Fruit fly (Drosophila melanogaster): Measurements from ENCODE around the gene Abca3.
A peak's percentile ranks its signal among the peaks of the same experiment; 100 is the strongest.

The Abca3 gene

dm6 chrX:21279311-21279890 lies 27.1 kb downstream of the Abca3 start:
- TF ChIP-seq CG9948 (tag; optimal IDR thresholded peaks at IDR 0.05), result peak; percentile 47
- TF ChIP-seq EcR (GFP tag; optimal IDR thresholded peaks at IDR 0.05), result no peak
- no peak for TF ChIP-seq CG12605 (GFP tag; IDR thresholded peaks at IDR 0.05)
- TF ChIP-seq CG34367 (tag; optimal IDR thresholded peaks at IDR 0.05), result no peak
- TF ChIP-seq D1 (tag; optimal IDR thresholded peaks at IDR 0.05), result no peak
- TF ChIP-seq CG8301 (tag; optimal IDR thresholded peaks at IDR 0.05), result peak; percentile 24
- TF ChIP-seq CG14655 (GFP tag; optimal IDR thresholded peaks at IDR 0.05), result peak; percentile 53
- TF ChIP-seq Ets98B (GFP tag; IDR thresholded peaks at IDR 0.05), result no peak
- no peak for TF ChIP-seq CG10348 (GFP tag; IDR thresholded peaks at IDR 0.05)
- TF ChIP-seq fd96Ca (GFP tag; IDR thresholded peaks at IDR 0.05), result peak; percentile 58; the same call in 2 of the 3 replicates
- peak; percentile 7 for TF ChIP-seq Pif1B (GFP tag; optimal IDR thresholded peaks at IDR 0.05)
- peak; percentile 26 for TF ChIP-seq CG17806 (tag; optimal IDR thresholded peaks at IDR 0.05)
- TF ChIP-seq rn (GFP tag; IDR thresholded peaks at IDR 0.05), result no peak
- TF ChIP-seq gl (tag; optimal IDR thresholded peaks at IDR 0.05), result no peak
- TF ChIP-seq Snoo (tag; optimal IDR thresholded peaks at IDR 0.05), result no peak
- TF ChIP-seq CG4496 (GFP tag; IDR thresholded peaks at IDR 0.05), result no peak
- peak; percentile 31 for TF ChIP-seq CG15710 (tag; optimal IDR thresholded peaks at IDR 0.05)
- TF ChIP-seq Pif1A (GFP tag; optimal IDR thresholded peaks at IDR 0.05), result no peak
- no peak for TF ChIP-seq CG32121 (GFP tag; IDR thresholded peaks at IDR 0.05)
- peak; percentile 33 for TF ChIP-seq CG8159 (tag; optimal IDR thresholded peaks at IDR 0.05)
- TF ChIP-seq CG13204 (GFP tag; optimal IDR thresholded peaks at IDR 0.05), result no peak

DNA sequence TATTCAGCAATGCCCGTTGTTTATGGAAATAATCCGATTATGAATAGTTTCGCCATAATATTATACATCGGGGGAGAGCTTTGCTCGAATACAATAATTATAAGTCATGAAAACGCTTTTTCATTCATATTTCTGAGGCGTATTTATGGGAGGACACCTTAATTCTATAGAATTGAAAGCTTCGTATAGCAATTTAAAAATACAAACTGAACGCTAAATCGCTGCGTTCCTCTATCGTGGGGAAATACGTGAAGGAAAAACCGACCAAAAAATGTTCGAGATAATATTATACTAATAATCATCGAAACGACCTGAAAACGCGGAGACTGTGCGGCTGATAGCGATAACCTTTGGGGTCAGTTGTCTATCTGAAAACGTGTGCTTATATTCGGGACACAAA lies 30.0 kb downstream of the Abca3 start:
- TF ChIP-seq CG10348 (GFP tag; IDR thresholded peaks at IDR 0.05) (no peak), D1 (tag; optimal IDR thresholded peaks at IDR 0.05) (no peak), CG17806 (tag; optimal IDR thresholded peaks at IDR 0.05) (no peak), CG15710 (tag; optimal IDR thresholded peaks at IDR 0.05) (no peak), Snoo (tag; optimal IDR thresholded peaks at IDR 0.05) (no peak), CG14655 (GFP tag; optimal IDR thresholded peaks at IDR 0.05) (no peak), CG8159 (tag; optimal IDR thresholded peaks at IDR 0.05) (no peak)

- peak; percentile 7 for TF ChIP-seq CG14655 (GFP tag; optimal IDR thresholded peaks at IDR 0.05)
- TF ChIP-seq CG34367 (tag; optimal IDR thresholded peaks at IDR 0.05), result no peak
- no peak for TF ChIP-seq CG4496 (GFP tag; IDR thresholded peaks at IDR 0.05)
- peak; percentile 29 for TF ChIP-seq CG8301 (tag; optimal IDR thresholded peaks at IDR 0.05)
- TF ChIP-seq CG32121 (GFP tag; IDR thresholded peaks at IDR 0.05), result peak; percentile 54; the same call in 1 of the 2 replicates
- TF ChIP-seq fd96Ca (GFP tag; IDR thresholded peaks at IDR 0.05), result peak; percentile 41; the same call in 1 of the 3 replicates
These were observed 41.1 kb downstream of the Abca3 start for dm6 chrX:21265391-21265790.

dm6 chrX:21251048-21251447 lies 55.4 kb downstream of the Abca3 start, which contains the start of gene CG1722:
CG1722 (minus strand) TSS chrX:21251148.
- TF ChIP-seq Pif1A (GFP tag; optimal IDR thresholded peaks at IDR 0.05) (no peak), CG13204 (GFP tag; optimal IDR thresholded peaks at IDR 0.05) (no peak), CG8301 (tag; optimal IDR thresholded peaks at IDR 0.05) (no peak), Pif1B (GFP tag; optimal IDR thresholded peaks at IDR 0.05) (no peak)
